Worm (Caenorhabditis elegans): Measurements from ENCODE around the gene F54D10.8.

DNA sequence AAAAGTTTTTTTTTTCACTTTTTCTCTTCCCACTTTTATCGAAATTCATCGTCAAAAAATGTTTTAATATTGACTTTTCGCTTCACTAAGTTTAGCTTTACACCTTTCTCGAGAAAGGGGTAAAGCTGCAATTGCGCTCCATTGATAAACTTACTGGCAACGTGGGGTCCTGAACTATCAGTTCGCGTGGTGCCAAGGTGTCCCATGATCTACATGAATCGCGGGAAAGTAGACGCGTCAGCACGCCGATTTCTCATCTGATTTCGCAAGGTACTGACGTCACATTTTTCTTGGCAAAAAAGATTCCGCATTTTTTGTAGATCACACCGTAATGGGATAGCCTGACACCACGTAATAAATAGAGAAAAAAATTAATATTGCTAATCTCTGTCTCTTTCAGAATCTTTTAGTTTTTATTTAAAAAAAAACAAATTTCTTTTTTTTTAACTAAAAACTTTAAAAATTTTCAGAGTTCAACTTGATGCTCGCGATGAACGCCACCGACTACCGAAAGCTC lies 15.8 kb downstream of the F54D10.8 start, which contains the start of gene lido-15:
- TF ChIP-seq ceh-13 (GFP tag; optimal IDR thresholded peaks at IDR 0.05) (no peak), ceh-36 (tag; optimal IDR thresholded peaks at IDR 0.05) (no peak), ama-1 (optimal IDR thresholded peaks at IDR 0.05) (no peak), pes-1 (GFP tag; IDR thresholded peaks at IDR 0.05) (no peak), tbx-11 (GFP tag; IDR thresholded peaks at IDR 0.05) (no peak)

Data from whole organism, early embryonic.